Worm (Caenorhabditis elegans) whole organism, L4 larva: ENCODE measurements around the gene T05A12.4.

Experiments
- F37D6.2 ChIP-seq: sonication (generic microtip); optimal IDR thresholded peaks from 2 replicates; lab custom pipeline; 2016; ENCODE audit warnings: mild to moderate bottlenecking, missing genetic modification characterization, missing compliant biosample characterization
- F44E2.7 ChIP-seq: fragments of 200-800 bp; sonication (Bioruptor generic); IDR thresholded peaks from 2 replicates; pipeline ENCODE4 v2.1.2; 2022; ENCODE audit warnings: missing genetic modification characterization, missing compliant biosample characterization
- T26A8.4 ChIP-seq: fragments of 200-800 bp; sonication (Bioruptor generic); IDR thresholded peaks from 2 replicates; pipeline ENCODE4 v1.3.6; 2022; ENCODE audit warnings: missing genetic modification characterization, missing compliant biosample characterization
- Y48G9A.11 ChIP-seq: fragments of 200-800 bp; sonication (Bioruptor generic); IDR thresholded peaks from 2 replicates; pipeline ENCODE4 v1.3.6; 2022; ENCODE audit warnings: missing genetic modification reagents, missing genetic modification characterization, missing compliant biosample characterization
- Y5F2A.4 ChIP-seq: fragments of 200-800 bp; sonication (Bioruptor generic); optimal IDR thresholded peaks from 2 replicates; lab custom pipeline; 2018; ENCODE audit warnings: mild to moderate bottlenecking, missing genetic modification characterization, missing compliant biosample characterization
- Y75B8A.6 ChIP-seq: fragments of 200-800 bp; sonication (Bioruptor generic); IDR thresholded peaks from 2 replicates; pipeline ENCODE4 v1.3.6; 2022; ENCODE audit warnings: missing genetic modification reagents, missing genetic modification characterization, missing compliant biosample characterization
- ZK337.2 ChIP-seq: fragments of 200-800 bp; sonication (Bioruptor generic); IDR thresholded peaks from 2 replicates; pipeline ENCODE4 v1.3.6; 2022; ENCODE audit warnings: missing genetic modification reagents, missing genetic modification characterization, missing compliant biosample characterization
- ZK546.5 ChIP-seq, 2 experiments: sonication (generic microtip); optimal IDR thresholded peaks; 2 replicates each; lab custom pipeline; 2017; ENCODE audit warnings: missing biosample characterization in 2 of 2, missing genetic modification characterization in 2 of 2
- arid-1 ChIP-seq: fragments of 200-800 bp; sonication (Bioruptor generic); conservative IDR thresholded peaks from 2 replicates; pipeline ENCODE4 v1.3.6; 2022; ENCODE audit warnings: missing genetic modification reagents, missing genetic modification characterization, missing compliant biosample characterization
- ceh-20 ChIP-seq: fragments of 200-800 bp; sonication (Bioruptor generic); IDR thresholded peaks from 2 replicates; pipeline ENCODE4 v1.3.6; 2022; ENCODE audit warnings: missing genetic modification reagents, missing genetic modification characterization, missing compliant biosample characterization
- ceh-28 ChIP-seq: fragments of 150-350 bp; optimal IDR thresholded peaks from 2 replicates; lab custom pipeline; 2014; ENCODE audit warnings: missing biosample characterization, missing genetic modification reagents, missing genetic modification characterization
- ctbp-1 ChIP-seq: fragments of 200-800 bp; sonication (Bioruptor generic); IDR thresholded peaks from 2 replicates; pipeline ENCODE4 v1.3.6; 2022; ENCODE audit warnings: missing genetic modification reagents, missing genetic modification characterization, missing compliant biosample characterization
- daf-16 ChIP-seq, 3 experiments: sonication (generic microtip); optimal IDR thresholded peaks; 2 replicates each; lab custom pipeline; 2016 to 2017; ENCODE audit warnings: missing genetic modification characterization in 3 of 3, missing genetic modification reagents in 3 of 3, mild to moderate bottlenecking in 2 of 3, missing compliant biosample characterization in 2 of 3, missing biosample characterization in 1 of 3, moderate library complexity in 1 of 3
- daf-8 ChIP-seq: fragments of 200-800 bp; sonication (Bioruptor generic); IDR thresholded peaks from 2 replicates; pipeline ENCODE4 v1.3.6; 2022; ENCODE audit warnings: missing genetic modification characterization, missing compliant biosample characterization
- dmd-6 ChIP-seq: fragments of 200-800 bp; sonication (Bioruptor generic); IDR thresholded peaks from 2 replicates; pipeline ENCODE4 v1.3.6; 2022; ENCODE audit warnings: missing genetic modification reagents, missing genetic modification characterization, missing compliant biosample characterization
- dmd-8 ChIP-seq: fragments of 200-800 bp; sonication (Bioruptor generic); IDR thresholded peaks from 2 replicates; pipeline ENCODE4 v1.3.6; 2022; ENCODE audit warnings: missing genetic modification characterization, missing compliant biosample characterization
- dmd-9 ChIP-seq: fragments of 200-800 bp; sonication (Bioruptor generic); IDR thresholded peaks from 2 replicates; pipeline ENCODE4 v1.3.6; 2022; ENCODE audit warnings: missing genetic modification reagents, missing genetic modification characterization, missing compliant biosample characterization
- dve-1 ChIP-seq: sonication (generic microtip); optimal IDR thresholded peaks from 2 replicates; lab custom pipeline; 2017; ENCODE audit warnings: antibody characterized with exemption, mild to moderate bottlenecking, missing genetic modification characterization, missing compliant biosample characterization; ENCODE audit not compliant: insufficient read depth
- fkh-10 ChIP-seq: fragments of 150-350 bp; optimal IDR thresholded peaks from 2 replicates; lab custom pipeline; 2014; ENCODE audit warnings: missing biosample characterization, missing genetic modification reagents, missing genetic modification characterization
- fos-1 ChIP-seq: fragments of 150-350 bp; optimal IDR thresholded peaks from 2 replicates; lab custom pipeline; 2014; ENCODE audit warnings: missing biosample characterization, missing genetic modification characterization
- gei-8 ChIP-seq: fragments of 200-800 bp; sonication (Bioruptor generic); optimal IDR thresholded peaks from 2 replicates; lab custom pipeline; 2018; ENCODE audit warnings: mild to moderate bottlenecking, missing genetic modification characterization, missing compliant biosample characterization
- hif-1 ChIP-seq, 2 experiments: sonication (generic microtip); optimal IDR thresholded peaks; 2 replicates each; lab custom pipeline; 2016 to 2017; ENCODE audit warnings: missing compliant biosample characterization in 2 of 2, missing genetic modification characterization in 2 of 2, missing genetic modification reagents in 2 of 2, missing genotype in 2 of 2, mild to moderate bottlenecking in 1 of 2
- hlh-11 ChIP-seq: fragments of 200-800 bp; sonication (Bioruptor generic); optimal IDR thresholded peaks from 2 replicates; lab custom pipeline; 2018; ENCODE audit warnings: mild to moderate bottlenecking, missing genetic modification characterization, missing compliant biosample characterization
- hlh-30 ChIP-seq: sonication (generic microtip); optimal IDR thresholded peaks from 2 replicates; lab custom pipeline; 2017; ENCODE audit warnings: antibody characterized with exemption, mild to moderate bottlenecking, missing genetic modification characterization, missing compliant biosample characterization; ENCODE audit not compliant: insufficient read depth
- hmg-1.1 ChIP-seq: fragments of 200-800 bp; sonication (Bioruptor generic); IDR thresholded peaks from 2 replicates; pipeline ENCODE4 v1.3.6; 2022; ENCODE audit warnings: missing genetic modification reagents, missing genetic modification characterization, missing compliant biosample characterization
- lin-1 ChIP-seq: fragments of 200-800 bp; sonication (Bioruptor generic); IDR thresholded peaks from 2 replicates; pipeline ENCODE4 v1.3.6; 2022; ENCODE audit warnings: missing genetic modification reagents, missing genetic modification characterization, missing compliant biosample characterization
- mdl-1 ChIP-seq, 2 experiments: fragments of 150-350 bp in 1 of 2; sonication (generic microtip) in 1 of 2; optimal IDR thresholded peaks; 2 replicates each; lab custom pipeline; 2014 to 2017; ENCODE audit warnings: missing biosample characterization in 2 of 2, missing genetic modification characterization in 2 of 2
- mes-2 ChIP-seq: sonication (generic microtip); optimal IDR thresholded peaks from 2 replicates; lab custom pipeline; 2016; ENCODE audit warnings: missing genotype, mild to moderate bottlenecking, missing genetic modification characterization, missing compliant biosample characterization; ENCODE audit not compliant: poor library complexity, severe bottlenecking
- nhr-10 ChIP-seq: fragments of 150-350 bp; optimal IDR thresholded peaks from 2 replicates; lab custom pipeline; 2014; ENCODE audit warnings: missing biosample characterization, missing genetic modification characterization
- nhr-11 ChIP-seq: fragments of 150-350 bp; optimal IDR thresholded peaks from 2 replicates; lab custom pipeline; 2014; ENCODE audit warnings: missing biosample characterization, missing genetic modification characterization
- nhr-111 ChIP-seq: fragments of 200-800 bp; sonication (Bioruptor generic); optimal IDR thresholded peaks from 2 replicates; lab custom pipeline; 2018; ENCODE audit warnings: mild to moderate bottlenecking, missing genetic modification characterization, missing compliant biosample characterization
- nhr-28 ChIP-seq: fragments of 150-350 bp; optimal IDR thresholded peaks from 2 replicates; lab custom pipeline; 2014; ENCODE audit warnings: missing biosample characterization, missing genetic modification characterization
- nhr-41 ChIP-seq: fragments of 200-800 bp; sonication (Bioruptor generic); IDR thresholded peaks from 2 replicates; pipeline ENCODE4 v1.3.6; 2022; ENCODE audit warnings: missing genetic modification reagents, missing genetic modification characterization, missing compliant biosample characterization
- nhr-42 ChIP-seq: fragments of 200-800 bp; sonication (Bioruptor generic); IDR thresholded peaks from 2 replicates; pipeline ENCODE4 v1.3.6; 2022; ENCODE audit warnings: missing genetic modification characterization, missing compliant biosample characterization
- nhr-48 ChIP-seq: sonication (generic microtip); optimal IDR thresholded peaks from 2 replicates; lab custom pipeline; 2016; ENCODE audit warnings: mild to moderate bottlenecking, missing genetic modification characterization, missing compliant biosample characterization
- nhr-6 ChIP-seq: fragments of 150-350 bp; optimal IDR thresholded peaks from 2 replicates; lab custom pipeline; 2014; ENCODE audit warnings: missing biosample characterization, missing genetic modification characterization
- nhr-77 ChIP-seq: fragments of 150-350 bp; optimal IDR thresholded peaks from 2 replicates; lab custom pipeline; 2014; ENCODE audit warnings: missing biosample characterization, missing genetic modification characterization
- pha-4 ChIP-seq, 2 experiments: fragments of 150-350 bp in 1 of 2; fragments of 200-800 bp in 1 of 2; sonication (Bioruptor generic) in 1 of 2; IDR thresholded peaks in 1 of 2; optimal IDR thresholded peaks in 1 of 2; 2 replicates each; pipeline versions ENCODE4 v1.3.6 to Lab custom; 2014 to 2022; ENCODE audit warnings: missing genetic modification characterization in 2 of 2, missing genetic modification reagents in 2 of 2, missing biosample characterization in 1 of 2, missing compliant biosample characterization in 1 of 2
- php-3 ChIP-seq: fragments of 200-800 bp; sonication (Bioruptor generic); IDR thresholded peaks from 2 replicates; pipeline ENCODE4 v1.3.6; 2022; ENCODE audit warnings: missing genetic modification reagents, missing genetic modification characterization, missing compliant biosample characterization
- sdz-12 ChIP-seq: fragments of 200-800 bp; sonication (Bioruptor generic); optimal IDR thresholded peaks from 2 replicates; lab custom pipeline; 2018; ENCODE audit warnings: mild to moderate bottlenecking, missing genetic modification characterization, missing compliant biosample characterization
- skn-1 ChIP-seq: fragments of 150-350 bp; optimal IDR thresholded peaks from 2 replicates; lab custom pipeline; 2014; ENCODE audit warnings: missing biosample characterization, missing genetic modification characterization
- tra-1 ChIP-seq: fragments of 200-800 bp; sonication (Bioruptor generic); IDR thresholded peaks from 2 replicates; pipeline ENCODE4 v1.3.6; 2022; ENCODE audit warnings: missing genetic modification reagents, missing genetic modification characterization, missing compliant biosample characterization
- unc-39 ChIP-seq: sonication (generic microtip); optimal IDR thresholded peaks from 2 replicates; lab custom pipeline; 2017; ENCODE audit warnings: missing biosample characterization, missing genetic modification characterization

T05A12.4 gene

ce11 chrIV:6878912-6879554 is 8.7 kb upstream of the T05A12.4 start (continued):
- TF ChIP-seq hmg-1.1 (GFP tag; lab: Robert Waterston, UW) (0 out of 2 replicates have a peak, but pooled peaks have one; percentile 35), F37D6.2 (tag; lab: Kevin White, UChicago) (peak; percentile 24), gei-8 (GFP tag; lab: Kevin White, UChicago) (peak; percentile 60), F44E2.7 (GFP tag; lab: Robert Waterston, UW) (no peak), Y48G9A.11 (GFP tag; lab: Robert Waterston, UW) (no peak), nhr-77 (no peak), mdl-1 (tag; optimal IDR thresholded peaks at IDR 0.05; lab: Kevin White, UChicago) (no peak), nhr-11 (peak; percentile 84), ceh-28 (tag; lab: Kevin White, UChicago) (no peak), ceh-20 (GFP tag; lab: Robert Waterston, UW) (0 out of 2 replicates have a peak, but pooled peaks have one; percentile 7), mes-2 (tag; lab: Kevin White, UChicago) (no peak), php-3 (GFP tag; lab: Robert Waterston, UW) (no peak), sdz-12 (GFP tag; lab: Kevin White, UChicago) (no peak), ZK337.2 (GFP tag; lab: Robert Waterston, UW) (no peak), dve-1 (tag; lab: Kevin White, UChicago) (no peak), hlh-11 (tag; lab: Kevin White, UChicago) (peak; percentile 79), nhr-41 (no peak), unc-39 (tag; lab: Kevin White, UChicago) (no peak), fkh-10 (GFP tag; lab: Kevin White, UChicago) (peak; percentile 55), ctbp-1 (GFP tag; lab: Robert Waterston, UW) (peak; percentile 46; the same call in 1 of the 2 replicates), T26A8.4 (no peak), skn-1 (tag; lab: Kevin White, UChicago) (no peak), nhr-6 (tag; lab: Kevin White, UChicago) (no peak), dmd-9 (GFP tag; lab: Robert Waterston, UW) (no peak)

DNA sequence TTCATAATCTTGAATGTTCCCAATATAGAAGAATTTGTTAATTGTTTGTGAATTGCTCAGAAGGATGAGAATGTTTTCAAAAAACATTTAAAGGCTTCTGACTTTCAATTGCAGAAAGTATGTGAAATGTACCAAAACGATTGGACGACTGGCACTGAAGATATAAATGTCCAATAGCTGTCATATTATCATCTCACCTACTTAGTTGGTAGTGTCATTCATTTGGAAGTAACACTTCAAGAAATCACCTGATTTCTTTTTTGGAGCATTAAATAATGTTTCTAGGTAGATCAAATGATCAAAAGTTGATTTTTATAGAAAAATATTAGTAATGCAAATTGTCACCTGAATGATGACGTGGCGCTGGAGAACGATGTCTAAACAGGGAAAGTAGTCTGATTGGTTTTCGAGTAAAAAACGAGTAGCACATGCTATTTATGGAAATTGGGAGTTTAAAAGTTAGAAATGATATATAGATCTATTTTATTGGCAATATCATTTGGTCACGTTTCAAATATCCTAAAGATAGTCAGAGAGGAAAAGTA is 8.0 kb upstream of the T05A12.4 start:
- TF ChIP-seq arid-1 (GFP tag; lab: Robert Waterston, UW) = no peak
- TF ChIP-seq dmd-6 (GFP tag; lab: Robert Waterston, UW) = peak; percentile 70

- TF ChIP-seq nhr-42 (GFP tag; lab: Robert Waterston, UW) = 0 out of 2 replicates have a peak, but pooled peaks have one; percentile 32
- no peak for TF ChIP-seq dmd-8 (GFP tag; lab: Robert Waterston, UW)
- TF ChIP-seq hlh-11 (tag; lab: Kevin White, UChicago) = peak; percentile 80
- peak; percentile 83 for TF ChIP-seq lin-1 (GFP tag; lab: Robert Waterston, UW)
- peak; percentile 61 for TF ChIP-seq nhr-28 (tag; lab: Kevin White, UChicago)
- TF ChIP-seq mdl-1 (tag; optimal IDR thresholded peaks at IDR 0.05; lab: Kevin White, UChicago) = peak in 1 of 2 experiments; percentile 18
- TF ChIP-seq daf-16 (GFP tag; optimal IDR thresholded peaks at IDR 0.05; lab: Kevin White, UChicago) = no peak
- peak; percentile 59 for TF ChIP-seq daf-16 (tag; optimal IDR thresholded peaks at IDR 0.05; lab: Kevin White, UChicago)
- 0 out of 2 replicates have a peak, but pooled peaks have one; percentile 21 for TF ChIP-seq Y75B8A.6
- TF ChIP-seq Y5F2A.4 (GFP tag; lab: Kevin White, UChicago) = no peak
- no peak for TF ChIP-seq hif-1 (tag; optimal IDR thresholded peaks at IDR 0.05; lab: Kevin White, UChicago)
- TF ChIP-seq daf-8 = no peak
- peak; percentile 96 for TF ChIP-seq nhr-41
- TF ChIP-seq ZK546.5 (tag; optimal IDR thresholded peaks at IDR 0.05; lab: Kevin White, UChicago) = no peak
- no peak for TF ChIP-seq fos-1 (tag; lab: Kevin White, UChicago)
- no peak for TF ChIP-seq arid-1 (GFP tag; lab: Robert Waterston, UW)
- TF ChIP-seq tra-1 (GFP tag; lab: Robert Waterston, UW) = peak; percentile 76
- 0 out of 2 replicates have a peak, but pooled peaks have one; percentile 17 for TF ChIP-seq pha-4 (GFP tag; IDR thresholded peaks at IDR 0.05; lab: Robert Waterston, UW)
- TF ChIP-seq pha-4 (tag; optimal IDR thresholded peaks at IDR 0.05; lab: Kevin White, UChicago) = no peak
- no peak for TF ChIP-seq nhr-111
- peak; percentile 87 for TF ChIP-seq nhr-48 (tag; lab: Kevin White, UChicago)
- no peak for TF ChIP-seq nhr-10 (tag; lab: Kevin White, UChicago)
- TF ChIP-seq dmd-6 (GFP tag; lab: Robert Waterston, UW) = peak; percentile 95
- TF ChIP-seq hlh-30 (tag; lab: Kevin White, UChicago) = peak; percentile 59
- TF ChIP-seq ceh-28 (tag; lab: Kevin White, UChicago) = no peak
- TF ChIP-seq mes-2 (tag; lab: Kevin White, UChicago) = peak; percentile 35
Observed at ce11 chrIV:6880415-6880814, 7.3 kb upstream of the T05A12.4 start.
